Worm (Caenorhabditis elegans) whole organism, L4/young adult: ENCODE data around the gene nhr-20.

Experiments
- W03F9.2 ChIP-seq: fragments of 150-350 bp; optimal IDR thresholded peaks from 2 replicates; lab custom pipeline; 2014; ENCODE audit warnings: missing biosample characterization, missing genetic modification characterization
- dao-5 ChIP-seq: sonication (generic microtip); optimal IDR thresholded peaks from 2 replicates; lab custom pipeline; 2016; ENCODE audit warnings: missing genotype, missing genetic modification characterization, moderate library complexity, missing compliant biosample characterization
- him-1 ChIP-seq: sonication (generic microtip); optimal IDR thresholded peaks from 2 replicates; lab custom pipeline; 2016; ENCODE audit warnings: missing genotype, missing genetic modification reagents, missing genetic modification characterization, missing compliant biosample characterization

- no peak for TF ChIP-seq dao-5 (tag; lab: Kevin White, UChicago)
- TF ChIP-seq W03F9.2 (tag; lab: Kevin White, UChicago): no peak
- no peak for TF ChIP-seq him-1
Measured at ce11 chrIII:4209188-4209587, 23.8 kb downstream of the nhr-20 start, which contains the start of gene phlp-2.
